Fruit fly (Drosophila melanogaster) whole organism, wandering third instar larva: Measurements from ENCODE around the gene CG33493.
A peak's percentile ranks its signal among the peaks of the same experiment; 100 is the strongest.

ENCODE experiments used
- Abd-B ChIP-seq: fragments of >200 bp; optimal IDR thresholded peaks from 2 replicates; lab custom pipeline; 2017; ENCODE audit warnings: missing biosample characterization, missing genetic modification characterization
- CG32264 ChIP-seq: fragments of 200-800 bp; sonication (Bioruptor generic); optimal IDR thresholded peaks from 2 replicates; lab custom pipeline; 2016; ENCODE audit warnings: missing biosample characterization, missing genetic modification characterization
- CrebA ChIP-seq: fragments of 200-800 bp; sonication (Bioruptor generic); optimal IDR thresholded peaks from 2 replicates; lab custom pipeline; 2016; ENCODE audit warnings: missing biosample characterization, mild to moderate bottlenecking, missing genetic modification characterization, borderline replicate concordance
- Dfd ChIP-seq: fragments of >200 bp; optimal IDR thresholded peaks from 2 replicates; lab custom pipeline; 2017; ENCODE audit warnings: missing biosample characterization, missing genetic modification characterization
- Dif ChIP-seq: fragments of 200-275, 200-300 bp; sonication (Bioruptor generic); optimal IDR thresholded peaks from 2 replicates; lab custom pipeline; 2018; ENCODE audit warnings: missing biosample characterization, missing genetic modification characterization; ENCODE audit not compliant: partially characterized antibody
- HLH106 ChIP-seq: fragments of 200-800 bp; optimal IDR thresholded peaks from 3 replicates; lab custom pipeline; 2019; ENCODE audit warnings: missing biosample characterization, mild to moderate bottlenecking, missing genetic modification characterization, moderate library complexity
- Hnf4 ChIP-seq: fragments of 200-800 bp; sonication (Bioruptor generic); optimal IDR thresholded peaks from 2 replicates; lab custom pipeline; 2016; ENCODE audit warnings: missing biosample characterization, mild to moderate bottlenecking, missing genetic modification characterization
- Hr83 ChIP-seq: fragments of 200-300 bp; sonication (Bioruptor generic); optimal IDR thresholded peaks from 2 replicates; lab custom pipeline; 2016; ENCODE audit warnings: missing biosample characterization, mild to moderate bottlenecking, missing genetic modification characterization, moderate library complexity; ENCODE audit not compliant: poor library complexity, severe bottlenecking
- Jra ChIP-seq: sonication (Bioruptor generic); optimal IDR thresholded peaks from 2 replicates; lab custom pipeline; 2016; ENCODE audit warnings: missing biosample characterization, missing genetic modification characterization
- Myc ChIP-seq: fragments of >200 bp; optimal IDR thresholded peaks from 2 replicates; lab custom pipeline; 2017
- N ChIP-seq: fragments of >200 bp; optimal IDR thresholded peaks from 2 replicates; lab custom pipeline; 2018; ENCODE audit warnings: missing biosample characterization, missing external identifiers, missing genetic modification characterization
- OdsH ChIP-seq: fragments of 200-800 bp; sonication (Bioruptor generic); optimal IDR thresholded peaks from 2 replicates; lab custom pipeline; 2016; ENCODE audit warnings: missing biosample characterization, mild to moderate bottlenecking, missing genetic modification characterization
- Rel ChIP-seq, 2 experiments: fragments of 200-800 bp; sonication (Bioruptor generic) in 1 of 2; optimal IDR thresholded peaks; 2 replicates in 1 of 2; 3 replicates in 1 of 2; lab custom pipeline; 2016 to 2019; ENCODE audit warnings: mild to moderate bottlenecking in 2 of 2, missing biosample characterization in 2 of 2, missing genetic modification characterization in 2 of 2, moderate library complexity in 1 of 2
- Sp1 ChIP-seq: fragments of 200-800 bp; sonication (Bioruptor generic); optimal IDR thresholded peaks from 3 replicates; lab custom pipeline; 2019; ENCODE audit warnings: missing biosample characterization, mild to moderate bottlenecking, missing genetic modification characterization, moderate library complexity
- br ChIP-seq: fragments of 200-800 bp; sonication (Bioruptor generic); optimal IDR thresholded peaks from 2 replicates; lab custom pipeline; 2016; ENCODE audit warnings: missing biosample characterization, missing genetic modification characterization
- brk ChIP-seq: fragments of 200-800 bp; sonication (Bioruptor generic); optimal IDR thresholded peaks from 2 replicates; lab custom pipeline; 2016; ENCODE audit warnings: missing biosample characterization, mild to moderate bottlenecking, missing genetic modification characterization
- dmrt93B ChIP-seq: fragments of 200-800 bp; sonication (Bioruptor generic); optimal IDR thresholded peaks from 2 replicates; lab custom pipeline; 2018; ENCODE audit warnings: missing biosample characterization, mild to moderate bottlenecking, missing genetic modification characterization
- dsf ChIP-seq: sonication (Bioruptor generic); optimal IDR thresholded peaks from 2 replicates; lab custom pipeline; 2016; ENCODE audit warnings: missing biosample characterization, missing genetic modification characterization, borderline replicate concordance
- ey ChIP-seq: fragments of 200-800 bp; sonication (Bioruptor generic); optimal IDR thresholded peaks from 2 replicates; lab custom pipeline; 2016; ENCODE audit warnings: missing biosample characterization, missing genetic modification characterization
- foxo ChIP-seq, 2 experiments: fragments of 200-800 bp; sonication (Bioruptor generic); optimal IDR thresholded peaks; 2 replicates in 1 of 2; 3 replicates in 1 of 2; lab custom pipeline; 2016 to 2017; ENCODE audit warnings: missing biosample characterization in 2 of 2, missing genetic modification characterization in 2 of 2
- fru ChIP-seq: fragments of 200-800 bp; sonication (Bioruptor generic); optimal IDR thresholded peaks from 3 replicates; lab custom pipeline; 2016; ENCODE audit warnings: missing biosample characterization, mild to moderate bottlenecking, missing genetic modification characterization
- h ChIP-seq: fragments of 200-800 bp; sonication (Bioruptor generic); optimal IDR thresholded peaks from 3 replicates; lab custom pipeline; 2016; ENCODE audit warnings: missing biosample characterization, mild to moderate bottlenecking, missing genetic modification characterization
- jim ChIP-seq: fragments of 175-275, 200-325 bp; sonication (Bioruptor generic); optimal IDR thresholded peaks from 2 replicates; lab custom pipeline; 2016; ENCODE audit warnings: missing biosample characterization, mild to moderate bottlenecking, missing genetic modification characterization
- psq ChIP-seq: fragments of 200-800 bp; sonication (Bioruptor generic); optimal IDR thresholded peaks from 3 replicates; lab custom pipeline; 2017; ENCODE audit warnings: missing biosample characterization, mild to moderate bottlenecking, missing genetic modification characterization, moderate library complexity
- rgr ChIP-seq: fragments of 200-800 bp; sonication (Bioruptor generic); optimal IDR thresholded peaks from 3 replicates; lab custom pipeline; 2016; ENCODE audit warnings: missing biosample characterization, mild to moderate bottlenecking, missing genetic modification characterization
- sage ChIP-seq: fragments of 200-800 bp; sonication (Bioruptor generic); optimal IDR thresholded peaks from 2 replicates; lab custom pipeline; 2016; ENCODE audit warnings: missing biosample characterization, mild to moderate bottlenecking, missing genetic modification characterization
- sv ChIP-seq: fragments of 200-800 bp; sonication (Bioruptor generic); optimal IDR thresholded peaks from 3 replicates; lab custom pipeline; 2016; ENCODE audit warnings: missing biosample characterization, missing genetic modification characterization
- tai ChIP-seq: sonication (Bioruptor generic); optimal IDR thresholded peaks from 2 replicates; lab custom pipeline; 2016; ENCODE audit warnings: missing biosample characterization, missing genetic modification characterization
- woc ChIP-seq: sonication (Bioruptor generic); optimal IDR thresholded peaks from 2 replicates; lab custom pipeline; 2016; ENCODE audit warnings: missing biosample characterization, mild to moderate bottlenecking, missing genetic modification characterization

The CG33493 gene

dm6 chr3L:10665433-10666150, 27.4 kb downstream of the CG33493 start (continued):
- peak; percentile 99 for TF ChIP-seq Sp1 (GFP tag; lab: Kevin White, UChicago)
- TF ChIP-seq OdsH, result peak; percentile 98
- TF ChIP-seq Hnf4 (GFP tag; lab: Kevin White, UChicago), result peak; percentile 90
- TF ChIP-seq rgr (GFP tag; lab: Kevin White, UChicago), result peak; percentile 98
- TF ChIP-seq foxo (GFP tag; optimal IDR thresholded peaks at IDR 0.05; lab: Kevin White, UChicago), result peak; percentile 69 to 99
- TF ChIP-seq Myc (lab: Kevin White, UChicago), result no peak
- TF ChIP-seq Dfd (GFP tag; lab: Kevin White, UChicago), result peak; percentile 98
- peak; percentile 93 for TF ChIP-seq Jra (GFP tag; lab: Kevin White, UChicago)
- TF ChIP-seq woc, result peak; percentile 98

dm6 chr3L:10664511-10665062, 28.4 kb downstream of the CG33493 start, which contains the start of gene simj:
Gene simj, plus strand, starts transcription at chr3L:10664739.
- TF ChIP-seq sage (GFP tag; lab: Kevin White, UChicago), result no peak
- TF ChIP-seq Sp1 (GFP tag; lab: Kevin White, UChicago), result peak; percentile 68
- peak; percentile 54 for TF ChIP-seq CrebA (GFP tag; lab: Kevin White, UChicago)
- peak; percentile 34 for TF ChIP-seq N (GFP tag; lab: Kevin White, UChicago)
- TF ChIP-seq dmrt93B (GFP tag; lab: Kevin White, UChicago), result no peak
- TF ChIP-seq Jra (GFP tag; lab: Kevin White, UChicago), result peak; percentile 74
- TF ChIP-seq Dfd (GFP tag; lab: Kevin White, UChicago), result no peak
- TF ChIP-seq Abd-B (GFP tag; lab: Kevin White, UChicago), result no peak
- TF ChIP-seq tai (GFP tag; lab: Kevin White, UChicago), result peak; percentile 8
- TF ChIP-seq fru, result peak; percentile 59
- TF ChIP-seq br, result peak; percentile 62
- peak; percentile 7 for TF ChIP-seq ey (GFP tag; lab: Kevin White, UChicago)
- peak; percentile 61 for TF ChIP-seq rgr (GFP tag; lab: Kevin White, UChicago)
- no peak for TF ChIP-seq CG32264 (GFP tag; lab: Kevin White, UChicago)
- peak; percentile 41 for TF ChIP-seq psq (GFP tag; lab: Kevin White, UChicago)
- peak; percentile 31 for TF ChIP-seq HLH106
- peak; percentile 65 for TF ChIP-seq Myc (lab: Kevin White, UChicago)
- peak; percentile 81 for TF ChIP-seq h (GFP tag; lab: Kevin White, UChicago)
- peak; percentile 93 for TF ChIP-seq Hr83 (GFP tag; lab: Kevin White, UChicago)
- TF ChIP-seq woc, result peak; percentile 51
- peak; percentile 53 for TF ChIP-seq OdsH
- TF ChIP-seq Hnf4 (GFP tag; lab: Kevin White, UChicago), result peak; percentile 60
- peak; percentile 48 for TF ChIP-seq sv (GFP tag; lab: Kevin White, UChicago)
- peak in 1 of 2 experiments; percentile 51 for TF ChIP-seq foxo (GFP tag; optimal IDR thresholded peaks at IDR 0.05; lab: Kevin White, UChicago)
- TF ChIP-seq dsf, result no peak
- TF ChIP-seq Rel (GFP tag; optimal IDR thresholded peaks at IDR 0.05; lab: Kevin White, UChicago), result no peak
- TF ChIP-seq Rel (tag; optimal IDR thresholded peaks at IDR 0.05; lab: Kevin White, UChicago), result peak; percentile 82
- TF ChIP-seq brk (GFP tag; lab: Kevin White, UChicago), result peak; percentile 77
- TF ChIP-seq Dif, result peak; percentile 25
- peak; percentile 49 for TF ChIP-seq jim (GFP tag; lab: Kevin White, UChicago)

DNA sequence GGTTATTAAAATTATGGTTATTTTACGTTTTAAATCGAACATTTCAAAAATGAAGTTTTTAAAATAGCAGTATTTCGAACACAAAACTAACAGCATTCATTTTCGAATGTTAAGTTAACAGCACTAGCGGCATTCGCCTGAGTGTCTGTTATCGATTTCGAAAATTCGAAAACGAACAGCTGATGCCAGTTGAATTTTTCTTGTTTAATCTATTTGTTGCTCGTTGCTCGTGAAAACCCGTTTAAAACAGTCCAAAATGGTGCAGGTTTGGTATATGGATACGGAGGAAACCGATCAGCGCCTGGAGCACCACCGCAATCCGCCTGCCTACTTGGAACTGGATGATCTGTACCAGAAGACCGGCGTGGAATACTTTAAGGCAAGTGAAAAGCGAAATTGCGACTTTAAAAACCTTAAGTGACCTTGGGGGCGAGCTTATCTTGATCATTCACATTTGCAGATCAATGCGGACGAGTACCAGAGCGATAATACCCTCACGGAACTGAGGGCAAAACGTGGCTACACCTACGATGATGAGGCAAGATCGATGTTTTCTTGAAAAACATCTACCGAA, 29.7 kb downstream of the CG33493 start, which contains the start of gene Adi1:
TSS of gene Adi1 (plus strand) at position 187 of the 574 bp plus-strand sequence.
- TF ChIP-seq Rel (GFP tag; optimal IDR thresholded peaks at IDR 0.05; lab: Kevin White, UChicago), result no peak
- TF ChIP-seq Rel (tag; optimal IDR thresholded peaks at IDR 0.05; lab: Kevin White, UChicago), result peak; percentile 7
- TF ChIP-seq foxo (GFP tag; optimal IDR thresholded peaks at IDR 0.05; lab: Kevin White, UChicago), result peak in 1 of 2 experiments; percentile 24
- TF ChIP-seq jim (GFP tag; lab: Kevin White, UChicago), result no peak
- peak; percentile 23 for TF ChIP-seq brk (GFP tag; lab: Kevin White, UChicago)
